Fruit fly (Drosophila melanogaster): ENCODE data around the gene HDAC4.

HDAC4 gene

DNA sequence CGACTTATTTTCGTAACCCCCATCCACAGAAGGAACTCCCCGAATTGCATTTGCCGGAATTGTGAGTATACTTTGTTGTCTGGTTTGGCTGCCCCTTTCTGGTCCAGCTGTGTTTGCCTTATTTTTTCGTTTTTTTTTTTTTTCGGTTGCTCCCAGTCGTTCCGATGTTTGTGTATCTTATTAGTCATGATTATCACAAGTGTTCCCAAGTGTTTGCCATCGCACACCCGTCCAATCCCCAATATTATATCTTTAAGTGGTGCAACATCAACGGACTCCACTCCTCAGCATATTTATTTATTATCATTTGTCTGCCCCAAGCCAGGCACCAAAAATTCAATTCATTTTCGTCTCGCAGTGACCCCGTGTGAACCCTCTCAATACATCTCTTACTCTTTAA lies 56.2 kb downstream of the HDAC4 start:
- TF ChIP-seq ovo (GFP tag; optimal IDR thresholded peaks at IDR 0.05) (no peak), CG14711 (tag; optimal IDR thresholded peaks at IDR 0.05) (no peak), CG7045 (GFP tag; optimal IDR thresholded peaks at IDR 0.05) (no peak), CG12768 (GFP tag; optimal IDR thresholded peaks at IDR 0.05) (no peak), Crg-1 (GFP tag; optimal IDR thresholded peaks at IDR 0.05) (no peak), cic (GFP tag; optimal IDR thresholded peaks at IDR 0.05) (no peak), kay (GFP tag; ENCODE audit: borderline replicate concordance) (no peak), cnc (optimal IDR thresholded peaks at IDR 0.05) (no peak), toe (GFP tag; optimal IDR thresholded peaks at IDR 0.05) (no peak), CG7101 (tag; optimal IDR thresholded peaks at IDR 0.05) (no peak)

DNA sequence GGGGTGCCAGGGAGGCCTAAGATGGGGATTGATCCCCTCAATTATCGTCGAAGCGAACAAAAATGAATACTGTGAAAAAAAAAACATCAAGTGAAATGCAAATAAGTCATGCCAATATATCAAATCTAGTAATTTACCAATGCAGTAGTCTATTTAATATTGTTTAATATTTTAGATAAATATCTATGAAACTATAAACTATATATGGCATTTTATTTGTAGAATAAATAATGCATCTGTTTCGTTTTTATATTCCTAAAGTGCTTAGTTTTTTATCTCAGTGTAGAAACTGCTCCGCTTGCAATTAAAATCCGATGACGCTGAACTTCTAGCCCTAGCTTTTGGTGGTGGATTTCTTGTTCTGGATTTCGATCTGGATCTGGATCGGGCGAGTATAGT lies 57.2 kb downstream of the HDAC4 start:
- TF ChIP-seq Hr96 (GFP tag; optimal IDR thresholded peaks at IDR 0.05), result no peak
- TF ChIP-seq CG33017 (tag; optimal IDR thresholded peaks at IDR 0.05), result no peak
- TF ChIP-seq tj (GFP tag; optimal IDR thresholded peaks at IDR 0.05), result peak; percentile 20
- no peak for TF ChIP-seq CG5204 (GFP tag; optimal IDR thresholded peaks at IDR 0.05)

DNA sequence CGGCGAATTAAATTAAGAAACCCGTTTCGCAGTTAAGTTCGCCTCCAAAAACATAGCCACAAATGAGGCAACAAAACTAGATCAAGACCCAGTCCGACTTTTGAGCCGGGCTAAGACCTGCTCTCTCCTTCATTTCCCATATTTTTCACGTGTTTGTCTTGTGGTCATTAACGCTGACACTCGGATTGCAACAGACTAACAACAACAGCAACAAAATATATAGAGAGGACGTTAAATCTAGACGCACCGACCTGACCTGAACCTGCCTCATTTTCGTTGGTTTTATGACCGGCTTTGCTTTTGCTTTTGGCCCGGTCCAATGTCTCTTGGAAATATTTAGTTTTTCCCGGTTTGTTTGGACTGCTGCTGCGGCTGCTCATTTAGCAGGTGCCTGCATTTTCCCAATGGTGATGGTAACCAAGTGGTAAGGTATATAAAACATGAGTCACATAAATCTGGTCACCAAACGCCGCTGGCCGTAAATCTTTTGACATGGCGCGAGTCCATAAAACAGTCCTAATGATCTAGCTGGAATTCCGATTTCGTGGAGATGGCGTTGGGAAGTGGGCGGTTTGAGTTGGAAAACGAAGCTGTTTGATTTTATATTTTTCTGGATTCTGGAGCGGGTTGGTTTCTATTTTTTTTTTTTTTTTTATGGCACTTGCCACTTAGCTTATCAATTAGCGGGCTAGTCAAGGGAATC lies 57.8 kb downstream of the HDAC4 start:
- TF ChIP-seq Mnt (GFP tag; optimal IDR thresholded peaks at IDR 0.05) (no peak), cnc (optimal IDR thresholded peaks at IDR 0.05) (no peak), CG33017 (tag; optimal IDR thresholded peaks at IDR 0.05) (no peak)

DNA sequence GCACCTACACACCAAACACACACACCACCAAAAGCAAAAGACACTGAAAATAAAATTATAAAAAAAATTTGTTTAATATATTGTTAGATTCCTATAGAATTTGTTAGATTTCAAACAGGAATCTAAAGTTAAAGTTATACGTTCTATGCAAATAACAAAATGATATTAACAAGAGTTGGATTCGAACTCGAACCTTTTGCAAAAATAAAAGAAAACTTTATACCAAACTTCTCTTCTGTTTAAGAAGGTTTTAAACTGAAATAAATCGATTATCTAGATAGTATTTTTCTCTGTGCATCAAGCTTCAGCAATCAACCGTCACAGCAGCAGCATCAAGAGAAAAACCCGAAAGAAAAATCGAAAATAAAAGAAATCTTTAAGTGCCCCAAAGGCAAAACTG lies 59.0 kb downstream of the HDAC4 start:
- TF ChIP-seq Mnt (GFP tag; optimal IDR thresholded peaks at IDR 0.05) (no peak), CG7045 (GFP tag; optimal IDR thresholded peaks at IDR 0.05) (no peak), CG1620 (GFP tag; optimal IDR thresholded peaks at IDR 0.05) (no peak), CG33017 (tag; optimal IDR thresholded peaks at IDR 0.05) (no peak), ovo (GFP tag; optimal IDR thresholded peaks at IDR 0.05) (no peak), kay (GFP tag; ENCODE audit: borderline replicate concordance) (no peak), cnc (optimal IDR thresholded peaks at IDR 0.05) (no peak), CG14711 (tag; optimal IDR thresholded peaks at IDR 0.05) (no peak), CG11617 (GFP tag; optimal IDR thresholded peaks at IDR 0.05) (no peak), CG7101 (tag; optimal IDR thresholded peaks at IDR 0.05) (no peak), pad (GFP tag; optimal IDR thresholded peaks at IDR 0.05) (no peak), tj (GFP tag; optimal IDR thresholded peaks at IDR 0.05) (no peak), Hr96 (GFP tag; optimal IDR thresholded peaks at IDR 0.05) (no peak), CG12768 (GFP tag; optimal IDR thresholded peaks at IDR 0.05) (no peak), CG5204 (GFP tag; optimal IDR thresholded peaks at IDR 0.05) (no peak), toe (GFP tag; optimal IDR thresholded peaks at IDR 0.05) (no peak), cic (GFP tag; optimal IDR thresholded peaks at IDR 0.05) (no peak)

DNA sequence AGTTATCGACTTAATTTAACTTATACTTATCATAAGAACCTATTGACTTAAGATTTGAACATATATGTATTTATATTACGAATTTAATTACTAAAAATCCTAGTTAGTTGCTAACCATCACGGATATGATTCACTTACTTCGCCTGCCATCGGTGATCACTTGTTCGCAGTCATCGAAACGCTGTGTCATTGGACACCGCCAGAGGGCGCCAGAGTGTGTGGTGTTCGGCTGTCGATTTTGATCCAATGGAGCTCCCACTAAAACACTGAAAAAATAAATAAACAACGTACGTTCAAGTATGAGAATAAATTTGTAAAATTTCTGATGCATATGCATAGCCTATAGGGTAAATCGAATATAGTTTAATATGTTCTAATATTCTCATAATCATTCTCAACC lies 60.6 kb downstream of the HDAC4 start:
- TF ChIP-seq CG14711 (tag; optimal IDR thresholded peaks at IDR 0.05) (no peak), CG5204 (GFP tag; optimal IDR thresholded peaks at IDR 0.05) (no peak), bab1 (GFP tag; optimal IDR thresholded peaks at IDR 0.05) (no peak), Clk (GFP tag; optimal IDR thresholded peaks at IDR 0.05) (no peak), CG12768 (GFP tag; optimal IDR thresholded peaks at IDR 0.05) (no peak), CG7101 (tag; optimal IDR thresholded peaks at IDR 0.05) (no peak), cnc (optimal IDR thresholded peaks at IDR 0.05) (no peak), Crg-1 (GFP tag; optimal IDR thresholded peaks at IDR 0.05) (no peak), Mnt (GFP tag; optimal IDR thresholded peaks at IDR 0.05) (no peak), ovo (GFP tag; optimal IDR thresholded peaks at IDR 0.05) (no peak), Hr96 (GFP tag; optimal IDR thresholded peaks at IDR 0.05) (no peak), kay (GFP tag; ENCODE audit: borderline replicate concordance) (no peak), CG11617 (GFP tag; optimal IDR thresholded peaks at IDR 0.05) (no peak), CG1620 (GFP tag; optimal IDR thresholded peaks at IDR 0.05) (no peak), CG33017 (tag; optimal IDR thresholded peaks at IDR 0.05) (no peak), toe (GFP tag; optimal IDR thresholded peaks at IDR 0.05) (no peak), CG7045 (GFP tag; optimal IDR thresholded peaks at IDR 0.05) (no peak)

DNA sequence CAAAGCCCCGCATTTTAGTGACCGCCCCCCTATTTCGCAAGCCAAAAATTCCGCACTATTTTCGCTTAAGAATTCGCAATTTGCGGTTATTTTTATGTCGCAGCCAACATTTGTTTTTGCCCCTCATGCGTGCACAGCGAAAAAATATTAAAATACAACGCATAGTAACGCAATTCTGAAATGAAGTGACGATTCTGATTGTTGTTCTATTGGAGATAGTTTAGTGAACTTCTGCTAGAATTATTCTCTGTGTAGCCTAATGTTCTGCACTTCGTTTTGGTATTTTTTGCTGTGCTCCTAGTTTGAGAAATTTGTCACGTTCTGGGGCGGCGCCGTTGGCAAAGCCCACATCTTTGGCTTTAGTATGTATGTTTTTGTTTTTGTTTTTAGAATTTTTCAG lies 63.6 kb downstream of the HDAC4 start:
- TF ChIP-seq bab1 (GFP tag; optimal IDR thresholded peaks at IDR 0.05), result peak; percentile 7
- no peak for TF ChIP-seq Clk (GFP tag; optimal IDR thresholded peaks at IDR 0.05)

DNA sequence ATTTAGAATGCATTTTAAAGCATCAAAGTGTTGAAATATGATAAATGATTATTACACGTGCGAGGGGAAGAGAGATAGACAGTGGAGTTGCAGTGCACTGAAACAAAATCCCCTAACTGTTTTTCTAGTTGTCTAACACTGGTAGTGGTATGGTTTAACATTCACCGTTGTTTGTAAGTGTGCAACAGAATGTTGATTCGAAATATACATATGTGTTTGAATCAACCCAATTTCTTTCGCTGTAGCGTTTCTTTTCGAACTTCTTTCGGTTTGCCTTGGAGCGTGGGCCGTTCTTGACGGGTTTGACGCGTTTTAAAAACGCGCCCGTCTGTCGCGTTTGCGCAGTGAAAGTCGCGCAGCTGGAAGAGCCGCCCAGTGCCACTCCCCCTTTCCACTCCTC lies 64.1 kb downstream of the HDAC4 start:
- no peak for TF ChIP-seq tj (GFP tag; optimal IDR thresholded peaks at IDR 0.05)
- TF ChIP-seq CG1620 (GFP tag; optimal IDR thresholded peaks at IDR 0.05), result no peak
- TF ChIP-seq Clk (GFP tag; optimal IDR thresholded peaks at IDR 0.05), result no peak
- TF ChIP-seq Hr96 (GFP tag; optimal IDR thresholded peaks at IDR 0.05), result no peak
- TF ChIP-seq CG33017 (tag; optimal IDR thresholded peaks at IDR 0.05), result no peak
- no peak for TF ChIP-seq cnc (optimal IDR thresholded peaks at IDR 0.05)

DNA sequence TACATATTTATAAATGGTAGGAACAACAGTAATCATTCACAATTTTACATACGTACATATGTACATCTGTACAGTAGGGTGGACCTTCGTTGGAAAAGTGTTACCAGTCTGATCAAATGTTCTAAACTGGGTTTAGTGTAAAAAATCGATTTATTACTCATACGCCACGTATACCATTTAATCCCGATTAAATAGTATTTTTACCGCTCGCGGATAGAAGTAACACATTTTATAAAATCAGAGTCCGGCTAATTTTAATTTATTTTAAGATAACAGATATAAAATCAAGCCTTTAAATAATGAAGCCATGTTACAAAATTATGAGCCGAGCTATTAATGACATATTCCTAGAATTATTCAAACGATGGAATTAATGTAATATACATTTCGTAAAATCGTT lies 65.0 kb downstream of the HDAC4 start:
- TF ChIP-seq kay (GFP tag; ENCODE audit: borderline replicate concordance) (peak; percentile 61), CG7101 (tag; optimal IDR thresholded peaks at IDR 0.05) (no peak)

Measured in whole organism, adult.